Fruit fly (Drosophila melanogaster): ENCODE results near the gene IntS12.

DNA sequence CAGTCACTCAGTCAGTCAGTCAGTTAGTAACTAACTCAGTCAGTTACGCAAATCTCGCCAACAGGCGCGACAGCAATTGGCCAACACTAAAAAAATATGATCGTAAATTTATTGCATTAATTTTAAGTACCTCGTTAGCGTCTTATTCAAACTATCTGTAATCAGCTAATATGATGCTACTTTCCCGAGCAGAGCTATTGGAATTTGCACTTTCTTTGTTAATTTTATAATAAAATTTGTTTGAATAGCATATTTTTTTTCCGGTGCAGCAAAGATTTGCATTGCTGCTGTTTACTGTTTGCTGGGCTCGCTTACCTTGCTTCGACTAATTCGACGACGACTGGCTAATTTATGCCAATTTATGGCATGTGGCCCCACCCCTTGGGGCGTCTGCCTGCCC is 26.9 kb downstream of the IntS12 start:
- TF ChIP-seq CG13123 (GFP tag; optimal IDR thresholded peaks at IDR 0.05) (no peak), CG11560 (tag; IDR thresholded peaks at IDR 0.05) (no peak)

Measured in whole organism, embryonic.